Fruit fly (Drosophila melanogaster): ENCODE data around the gene CG8997.

The CG8997 gene

DNA sequence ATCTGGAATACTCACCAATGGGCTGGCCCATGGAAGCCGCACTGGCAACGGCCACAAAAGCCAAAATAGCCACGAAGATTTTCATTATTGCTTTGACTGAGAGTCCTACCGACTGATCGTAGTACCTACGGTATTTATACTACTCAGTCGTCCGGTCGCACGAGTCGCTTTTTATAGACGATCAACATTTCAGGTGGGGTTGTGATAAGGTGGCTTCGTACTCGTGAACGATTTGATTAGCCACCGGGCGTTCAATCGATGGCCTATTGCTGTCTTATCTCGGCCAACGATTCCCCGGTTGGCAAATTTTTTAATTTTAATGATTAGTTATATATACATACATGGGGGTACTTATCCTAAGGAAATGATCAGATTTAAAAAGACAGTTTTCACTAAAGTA, at the start of gene CG8997:
Gene CG8997, minus strand, starts transcription at position 148 of the 400 bp plus-strand sequence.
- no peak for TF ChIP-seq D1 (tag; optimal IDR thresholded peaks at IDR 0.05)
- no peak for TF ChIP-seq fd96Ca (GFP tag; IDR thresholded peaks at IDR 0.05)
- TF ChIP-seq Snoo (tag; optimal IDR thresholded peaks at IDR 0.05), result no peak
- no peak for TF ChIP-seq rn (GFP tag; IDR thresholded peaks at IDR 0.05)
- TF ChIP-seq CG10348 (GFP tag; IDR thresholded peaks at IDR 0.05), result no peak
- TF ChIP-seq CG12605 (GFP tag; IDR thresholded peaks at IDR 0.05), result no peak
- no peak for TF ChIP-seq gl (tag; optimal IDR thresholded peaks at IDR 0.05)
- TF ChIP-seq CG15710 (tag; optimal IDR thresholded peaks at IDR 0.05), result no peak
- no peak for TF ChIP-seq CG8301 (tag; optimal IDR thresholded peaks at IDR 0.05)
- TF ChIP-seq CG4496 (GFP tag; IDR thresholded peaks at IDR 0.05), result no peak
- no peak for TF ChIP-seq CG13204 (GFP tag; optimal IDR thresholded peaks at IDR 0.05)
- TF ChIP-seq CG9948 (tag; optimal IDR thresholded peaks at IDR 0.05), result no peak
- TF ChIP-seq CG34367 (tag; optimal IDR thresholded peaks at IDR 0.05), result no peak
- no peak for TF ChIP-seq Pif1B (GFP tag; optimal IDR thresholded peaks at IDR 0.05)
- no peak for TF ChIP-seq EcR (GFP tag; optimal IDR thresholded peaks at IDR 0.05)

dm6 chr2L:13893439-13893838, 48.3 kb upstream of the CG8997 start:
- no peak for TF ChIP-seq EcR (GFP tag; optimal IDR thresholded peaks at IDR 0.05)
- TF ChIP-seq Pif1A (GFP tag; optimal IDR thresholded peaks at IDR 0.05), result no peak
- no peak for TF ChIP-seq gl (tag; optimal IDR thresholded peaks at IDR 0.05)
- no peak for TF ChIP-seq CG8159 (tag; optimal IDR thresholded peaks at IDR 0.05)
- TF ChIP-seq D1 (tag; optimal IDR thresholded peaks at IDR 0.05), result no peak
- peak; percentile 21 for TF ChIP-seq CG13204 (GFP tag; optimal IDR thresholded peaks at IDR 0.05)
- peak; percentile 68 for TF ChIP-seq CG17806 (tag; optimal IDR thresholded peaks at IDR 0.05)
- TF ChIP-seq Snoo (tag; optimal IDR thresholded peaks at IDR 0.05), result no peak
- no peak for TF ChIP-seq fd96Ca (GFP tag; IDR thresholded peaks at IDR 0.05)
- peak; percentile 48 for TF ChIP-seq CG15710 (tag; optimal IDR thresholded peaks at IDR 0.05)
- no peak for TF ChIP-seq CG32121 (GFP tag; IDR thresholded peaks at IDR 0.05)
- TF ChIP-seq Ets98B (GFP tag; IDR thresholded peaks at IDR 0.05), result no peak; the same call in 1 of the 2 replicates
- peak; percentile 29 for TF ChIP-seq CG34367 (tag; optimal IDR thresholded peaks at IDR 0.05)
- TF ChIP-seq CG10348 (GFP tag; IDR thresholded peaks at IDR 0.05), result no peak
- TF ChIP-seq CG14655 (GFP tag; optimal IDR thresholded peaks at IDR 0.05), result no peak
- no peak for TF ChIP-seq Pif1B (GFP tag; optimal IDR thresholded peaks at IDR 0.05)
- TF ChIP-seq CG12605 (GFP tag; IDR thresholded peaks at IDR 0.05), result peak; percentile 33; the same call in 1 of the 2 replicates
- TF ChIP-seq CG9948 (tag; optimal IDR thresholded peaks at IDR 0.05), result peak; percentile 60
- no peak for TF ChIP-seq rn (GFP tag; IDR thresholded peaks at IDR 0.05)
- peak; percentile 29; the same call in 1 of the 3 replicates for TF ChIP-seq CG4496 (GFP tag; IDR thresholded peaks at IDR 0.05)

DNA sequence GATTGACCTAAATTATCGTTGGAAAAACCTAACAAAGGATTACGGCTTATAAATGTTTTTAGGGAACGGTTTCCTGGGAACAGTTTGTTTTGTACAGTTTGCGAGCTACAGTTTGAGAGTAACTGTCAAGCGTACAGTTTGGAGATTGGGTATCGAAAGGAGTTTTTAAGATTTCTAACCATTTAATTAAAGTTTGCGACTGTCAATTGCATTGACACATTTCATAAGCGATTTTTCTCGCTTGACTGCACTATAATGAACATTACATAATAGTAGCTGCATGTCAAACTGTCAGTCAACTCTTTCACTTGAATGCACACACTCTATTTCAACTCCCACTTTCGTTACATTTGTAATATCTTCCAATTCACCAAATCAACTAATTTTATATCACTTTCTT, 47.7 kb upstream of the CG8997 start:
- TF ChIP-seq CG4496 (GFP tag; IDR thresholded peaks at IDR 0.05) (no peak), rn (GFP tag; IDR thresholded peaks at IDR 0.05) (no peak), Snoo (tag; optimal IDR thresholded peaks at IDR 0.05) (no peak), Pif1A (GFP tag; optimal IDR thresholded peaks at IDR 0.05) (no peak), CG17806 (tag; optimal IDR thresholded peaks at IDR 0.05) (no peak), D1 (tag; optimal IDR thresholded peaks at IDR 0.05) (no peak), CG32121 (GFP tag; IDR thresholded peaks at IDR 0.05) (no peak), CG9948 (tag; optimal IDR thresholded peaks at IDR 0.05) (no peak), CG10348 (GFP tag; IDR thresholded peaks at IDR 0.05) (no peak), EcR (GFP tag; optimal IDR thresholded peaks at IDR 0.05) (no peak)

- peak; percentile 57 for TF ChIP-seq EcR (GFP tag; optimal IDR thresholded peaks at IDR 0.05)
- TF ChIP-seq CG12605 (GFP tag; IDR thresholded peaks at IDR 0.05), result no peak
Measured at dm6 chr2L:13889934-13890333, 44.8 kb upstream of the CG8997 start.

dm6 chr2L:13886326-13887073, 41.4 kb upstream of the CG8997 start:
- TF ChIP-seq EcR (GFP tag; optimal IDR thresholded peaks at IDR 0.05) (no peak), Snoo (tag; optimal IDR thresholded peaks at IDR 0.05) (no peak), D1 (tag; optimal IDR thresholded peaks at IDR 0.05) (no peak), CG14655 (GFP tag; optimal IDR thresholded peaks at IDR 0.05) (peak; percentile 20)

- no peak for TF ChIP-seq Pif1A (GFP tag; optimal IDR thresholded peaks at IDR 0.05)
- no peak for TF ChIP-seq gl (tag; optimal IDR thresholded peaks at IDR 0.05)
- peak; percentile 34 for TF ChIP-seq CG8301 (tag; optimal IDR thresholded peaks at IDR 0.05)
- no peak for TF ChIP-seq CG32121 (GFP tag; IDR thresholded peaks at IDR 0.05)
- peak; percentile 63 for TF ChIP-seq CG8159 (tag; optimal IDR thresholded peaks at IDR 0.05)
- no peak for TF ChIP-seq CG9948 (tag; optimal IDR thresholded peaks at IDR 0.05)
- peak; percentile 18 for TF ChIP-seq Pif1B (GFP tag; optimal IDR thresholded peaks at IDR 0.05)
- TF ChIP-seq CG4496 (GFP tag; IDR thresholded peaks at IDR 0.05), result 0 out of 3 replicates have a peak, but pooled peaks have one; percentile 51
- no peak for TF ChIP-seq CG34367 (tag; optimal IDR thresholded peaks at IDR 0.05)
- TF ChIP-seq D1 (tag; optimal IDR thresholded peaks at IDR 0.05), result no peak
- TF ChIP-seq EcR (GFP tag; optimal IDR thresholded peaks at IDR 0.05), result peak; percentile 83
- TF ChIP-seq Ets98B (GFP tag; IDR thresholded peaks at IDR 0.05), result no peak
- TF ChIP-seq CG17806 (tag; optimal IDR thresholded peaks at IDR 0.05), result peak; percentile 24
- no peak for TF ChIP-seq CG12605 (GFP tag; IDR thresholded peaks at IDR 0.05)
- no peak for TF ChIP-seq fd96Ca (GFP tag; IDR thresholded peaks at IDR 0.05)
- no peak for TF ChIP-seq CG10348 (GFP tag; IDR thresholded peaks at IDR 0.05)
- TF ChIP-seq Snoo (tag; optimal IDR thresholded peaks at IDR 0.05), result peak; percentile 49
- TF ChIP-seq CG15710 (tag; optimal IDR thresholded peaks at IDR 0.05), result peak; percentile 20
- no peak for TF ChIP-seq CG13204 (GFP tag; optimal IDR thresholded peaks at IDR 0.05)
- no peak for TF ChIP-seq rn (GFP tag; IDR thresholded peaks at IDR 0.05)
- TF ChIP-seq CG14655 (GFP tag; optimal IDR thresholded peaks at IDR 0.05), result peak; percentile 51
Measured at dm6 chr2L:13884678-13885303, 39.7 kb upstream of the CG8997 start.

Data from whole organism, pupa.